Fruit fly (Drosophila melanogaster) whole organism, embryonic: ENCODE results near the gene RpL7A.
A peak's percentile ranks its signal among the peaks of the same experiment; 100 is the strongest.

Experiments
- Ada2b ChIP-seq: fragments of 200-800 bp; sonication (Bioruptor generic); IDR thresholded peaks from 2 replicates; pipeline ENCODE4 v1.3.6; 2022; ENCODE audit warnings: missing biosample characterization, missing genetic modification characterization
- Awh ChIP-seq: fragments of 200-800 bp; sonication (Bioruptor generic); IDR thresholded peaks from 2 replicates; pipeline ENCODE4, ENCODE4 v1.3.6; 2022; ENCODE audit warnings: missing biosample characterization, missing genetic modification characterization
- Bteb2 ChIP-seq: fragments of 200-800 bp; sonication (Bioruptor generic); optimal IDR thresholded peaks from 2 replicates; lab custom pipeline; 2016; ENCODE audit warnings: missing biosample characterization, missing genetic modification characterization
- CG11560 ChIP-seq: fragments of 200-800 bp; sonication (Bioruptor generic); IDR thresholded peaks from 3 replicates; pipeline ENCODE4 v1.3.6; 2022; ENCODE audit warnings: missing biosample characterization, missing genetic modification characterization
- CG12071 ChIP-seq: fragments of 200-800 bp; sonication (Bioruptor generic); optimal IDR thresholded peaks from 3 replicates; lab custom pipeline; 2018; ENCODE audit warnings: missing biosample characterization, mild to moderate bottlenecking, missing genetic modification characterization
- CG12104 ChIP-seq: fragments of 200-800 bp; sonication (Bioruptor generic); optimal IDR thresholded peaks from 3 replicates; lab custom pipeline; 2016; ENCODE audit warnings: missing biosample characterization, missing genetic modification characterization
- CG15073 ChIP-seq: fragments of 200-800 bp; sonication (Bioruptor generic); optimal IDR thresholded peaks from 2 replicates; lab custom pipeline; 2016; ENCODE audit warnings: missing biosample characterization, missing genetic modification characterization
- CG1647 ChIP-seq: fragments of 200-800 bp; sonication (Bioruptor generic); optimal IDR thresholded peaks from 3 replicates; lab custom pipeline; 2016; ENCODE audit warnings: missing biosample characterization, missing genetic modification characterization
- CG16813 ChIP-seq: fragments of 200-800 bp; sonication (Bioruptor generic); IDR thresholded peaks from 3 replicates; pipeline ENCODE4 v1.3.6; 2022; ENCODE audit warnings: missing biosample characterization, missing genetic modification characterization; ENCODE audit not compliant: partially characterized antibody
- CG16815 ChIP-seq: fragments of 200-800 bp; sonication (Bioruptor generic); optimal IDR thresholded peaks from 3 replicates; lab custom pipeline; 2017; ENCODE audit warnings: missing biosample characterization, mild to moderate bottlenecking, missing genetic modification characterization
- CG17568 ChIP-seq: fragments of 200-800 bp; sonication (Bioruptor generic); optimal IDR thresholded peaks from 2 replicates; lab custom pipeline; 2018; ENCODE audit warnings: missing biosample characterization, mild to moderate bottlenecking, missing genetic modification characterization, moderate library complexity
- CG18599 ChIP-seq: fragments of 200-800 bp; sonication (Bioruptor generic); optimal IDR thresholded peaks from 3 replicates; lab custom pipeline; 2017; ENCODE audit warnings: missing biosample characterization, missing genetic modification characterization, mild to moderate bottlenecking, moderate library complexity, missing genetic modification reagents
- CG2199 ChIP-seq: fragments of 200-800 bp; sonication (Bioruptor generic); IDR thresholded peaks from 3 replicates; pipeline ENCODE4 v1.3.6; 2022; ENCODE audit warnings: missing biosample characterization, missing genetic modification characterization
- CG2889 ChIP-seq: fragments of 200-800 bp; sonication (Bioruptor generic); IDR thresholded peaks from 3 replicates; pipeline ENCODE4 v1.3.6; 2022; ENCODE audit warnings: missing biosample characterization, missing genetic modification characterization
- CG30403 ChIP-seq: fragments of 200-800 bp; sonication (Bioruptor generic); optimal IDR thresholded peaks from 3 replicates; lab custom pipeline; 2016; ENCODE audit warnings: missing biosample characterization, missing genetic modification characterization
- CG34376 ChIP-seq: fragments of 200-800 bp; sonication (Bioruptor generic); optimal IDR thresholded peaks from 2 replicates; lab custom pipeline; 2018; ENCODE audit warnings: missing biosample characterization, mild to moderate bottlenecking, missing genetic modification characterization
- CG5953 ChIP-seq: fragments of 200-800 bp; sonication (Bioruptor generic); IDR thresholded peaks from 2 replicates; pipeline ENCODE4 v1.3.6; 2022; ENCODE audit warnings: missing biosample characterization, missing genetic modification characterization
- CG6765 ChIP-seq: fragments of 200-800 bp; sonication (Bioruptor generic); optimal IDR thresholded peaks from 3 replicates; lab custom pipeline; 2017; ENCODE audit warnings: missing biosample characterization, mild to moderate bottlenecking, missing genetic modification characterization
- CG8359 ChIP-seq: fragments of 200-800 bp; sonication (Bioruptor generic); optimal IDR thresholded peaks from 2 replicates; lab custom pipeline; 2017; ENCODE audit warnings: missing biosample characterization, mild to moderate bottlenecking, missing genetic modification characterization, borderline replicate concordance
- CG9609 ChIP-seq: fragments of 200-800 bp; sonication (Bioruptor generic); optimal IDR thresholded peaks from 3 replicates; lab custom pipeline; 2016; ENCODE audit warnings: missing biosample characterization, missing genetic modification characterization
- CG9727 ChIP-seq: fragments of 200-800 bp; sonication (Bioruptor generic); optimal IDR thresholded peaks from 3 replicates; lab custom pipeline; 2017; ENCODE audit warnings: missing biosample characterization, mild to moderate bottlenecking, missing genetic modification characterization
- CG9817 ChIP-seq: fragments of 200-800 bp; sonication (Bioruptor generic); optimal IDR thresholded peaks from 2 replicates; lab custom pipeline; 2018; ENCODE audit warnings: missing biosample characterization, mild to moderate bottlenecking, missing genetic modification characterization, moderate library complexity
- CG9876 ChIP-seq: fragments of 200-800 bp; sonication (Bioruptor generic); optimal IDR thresholded peaks from 2 replicates; lab custom pipeline; 2016; ENCODE audit warnings: missing biosample characterization, missing genetic modification characterization
- CHES-1-like ChIP-seq: fragments of 200-800 bp; sonication (Bioruptor generic); optimal IDR thresholded peaks from 2 replicates; lab custom pipeline; 2016; ENCODE audit warnings: missing biosample characterization, missing genetic modification characterization
- CkIIα-i1 ChIP-seq: fragments of 200-800 bp; sonication (Bioruptor generic); IDR thresholded peaks from 2 replicates; pipeline ENCODE4 v1.3.6; 2022; ENCODE audit warnings: missing biosample characterization, missing genetic modification characterization
- D19A ChIP-seq: fragments of 200-800 bp; optimal IDR thresholded peaks from 3 replicates; lab custom pipeline; 2019; ENCODE audit warnings: missing biosample characterization, mild to moderate bottlenecking, missing genetic modification characterization, moderate library complexity
- Doc3 ChIP-seq: fragments of 200-800 bp; sonication (Bioruptor generic); IDR thresholded peaks from 3 replicates; pipeline ENCODE4 v1.3.6; 2022; ENCODE audit warnings: missing biosample characterization, missing genetic modification characterization; ENCODE audit not compliant: partially characterized antibody
- HLHmδ ChIP-seq: fragments of 200-800 bp; sonication (Bioruptor generic); optimal IDR thresholded peaks from 2 replicates; lab custom pipeline; 2018; ENCODE audit warnings: missing biosample characterization, mild to moderate bottlenecking, missing genetic modification characterization, moderate library complexity
- NC2α ChIP-seq: fragments of 200-800 bp; sonication (Bioruptor generic); optimal IDR thresholded peaks from 2 replicates; lab custom pipeline; 2016; ENCODE audit warnings: missing biosample characterization, missing genetic modification characterization
- Nf-YB ChIP-seq: fragments of 200-800 bp; sonication (Bioruptor generic); optimal IDR thresholded peaks from 3 replicates; lab custom pipeline; 2019; ENCODE audit warnings: missing biosample characterization, mild to moderate bottlenecking, missing genetic modification characterization, moderate library complexity
- Oaz ChIP-seq: fragments of 200-800 bp; sonication (Bioruptor generic); IDR thresholded peaks from 2 replicates; pipeline ENCODE4 v1.3.6; 2022; ENCODE audit warnings: missing biosample characterization, missing genetic modification characterization
- ab ChIP-seq: fragments of 200-800 bp; sonication (Bioruptor generic); optimal IDR thresholded peaks from 2 replicates; lab custom pipeline; 2016; ENCODE audit warnings: missing biosample characterization, missing genetic modification characterization
- ase ChIP-seq: fragments of 200-800 bp; sonication (Bioruptor generic); IDR thresholded peaks from 3 replicates; pipeline ENCODE4 v1.3.6; 2022; ENCODE audit warnings: missing biosample characterization, missing genetic modification characterization
- bigmax ChIP-seq: fragments of 200-800 bp; sonication (Bioruptor generic); optimal IDR thresholded peaks from 2 replicates; lab custom pipeline; 2018; ENCODE audit warnings: missing biosample characterization, mild to moderate bottlenecking, missing genetic modification characterization
- bsh ChIP-seq, 2 experiments: fragments of 200-800 bp; sonication (Bioruptor generic); optimal IDR thresholded peaks; 2 replicates each; lab custom pipeline; 2017 to 2018; ENCODE audit warnings: mild to moderate bottlenecking in 2 of 2, missing biosample characterization in 2 of 2, missing genetic modification characterization in 2 of 2, moderate library complexity in 1 of 2
- cg ChIP-seq: fragments of 200-800 bp; sonication (Bioruptor generic); optimal IDR thresholded peaks from 3 replicates; lab custom pipeline; 2019; ENCODE audit warnings: missing biosample characterization, mild to moderate bottlenecking, missing genetic modification characterization, moderate library complexity
- chm ChIP-seq: fragments of 200-800 bp; sonication (Bioruptor generic); IDR thresholded peaks from 2 replicates; pipeline ENCODE4 v1.3.6; 2022; ENCODE audit warnings: missing biosample characterization, missing genetic modification characterization
- crp ChIP-seq, 2 experiments: fragments of 200-800 bp; sonication (Bioruptor generic); optimal IDR thresholded peaks; 2 replicates in 1 of 2; 3 replicates in 1 of 2; lab custom pipeline; 2017; ENCODE audit warnings: missing biosample characterization in 2 of 2, missing genetic modification characterization in 2 of 2, mild to moderate bottlenecking in 1 of 2, moderate library complexity in 1 of 2
- fd64A ChIP-seq: fragments of 200-800 bp; sonication (Bioruptor generic); optimal IDR thresholded peaks from 3 replicates; lab custom pipeline; 2018; ENCODE audit warnings: missing biosample characterization, mild to moderate bottlenecking, missing genetic modification characterization
- ftz-f1 ChIP-seq: fragments of 200-800 bp; sonication (Bioruptor generic); optimal IDR thresholded peaks from 2 replicates; lab custom pipeline; 2016; ENCODE audit warnings: missing biosample characterization, missing genetic modification characterization
- fu2 ChIP-seq: fragments of 200-800 bp; sonication (Bioruptor generic); optimal IDR thresholded peaks from 2 replicates; lab custom pipeline; 2016; ENCODE audit warnings: missing biosample characterization, missing genetic modification characterization
- gcm2 ChIP-seq: fragments of 200-800 bp; sonication (Bioruptor generic); optimal IDR thresholded peaks from 2 replicates; lab custom pipeline; 2016; ENCODE audit warnings: missing biosample characterization, missing genetic modification characterization
- hth ChIP-seq: fragments of >200 bp; optimal IDR thresholded peaks from 2 replicates; lab custom pipeline; 2017; ENCODE audit warnings: inconsistent platforms
- jigr1 ChIP-seq: fragments of 200-800 bp; sonication (Bioruptor generic); IDR thresholded peaks from 3 replicates; pipeline ENCODE4 v1.3.6; 2022; ENCODE audit warnings: missing biosample characterization, missing genetic modification characterization
- org-1 ChIP-seq: fragments of 200-800 bp; sonication (Bioruptor generic); optimal IDR thresholded peaks from 2 replicates; lab custom pipeline; 2017; ENCODE audit warnings: missing biosample characterization, missing genetic modification characterization
- psq ChIP-seq: fragments of 200-800 bp; sonication (Bioruptor generic); optimal IDR thresholded peaks from 2 replicates; lab custom pipeline; 2017; ENCODE audit warnings: missing biosample characterization, missing genetic modification characterization
- pum ChIP-seq: fragments of 200-800 bp; sonication (Bioruptor generic); optimal IDR thresholded peaks from 2 replicates; lab custom pipeline; 2016; ENCODE audit warnings: missing biosample characterization, missing genetic modification characterization
- repo ChIP-seq: fragments of 200-800 bp; sonication (Bioruptor generic); optimal IDR thresholded peaks from 2 replicates; lab custom pipeline; 2016; ENCODE audit warnings: missing biosample characterization, missing genetic modification characterization
- row ChIP-seq: fragments of 200-800 bp; sonication (Bioruptor generic); IDR thresholded peaks from 3 replicates; pipeline ENCODE4 v1.3.6; 2022; ENCODE audit warnings: missing biosample characterization, missing genetic modification characterization
- sr ChIP-seq: fragments of 200-800 bp; sonication (Bioruptor generic); IDR thresholded peaks from 3 replicates; pipeline ENCODE4 v1.3.6; 2022; ENCODE audit warnings: missing biosample characterization, missing genetic modification characterization
- vvl ChIP-seq: fragments of 200-800 bp; sonication (Bioruptor generic); IDR thresholded peaks from 2 replicates; pipeline ENCODE4 v1.3.6; 2022; ENCODE audit warnings: missing biosample characterization, missing genetic modification characterization

RpL7A gene

DNA sequence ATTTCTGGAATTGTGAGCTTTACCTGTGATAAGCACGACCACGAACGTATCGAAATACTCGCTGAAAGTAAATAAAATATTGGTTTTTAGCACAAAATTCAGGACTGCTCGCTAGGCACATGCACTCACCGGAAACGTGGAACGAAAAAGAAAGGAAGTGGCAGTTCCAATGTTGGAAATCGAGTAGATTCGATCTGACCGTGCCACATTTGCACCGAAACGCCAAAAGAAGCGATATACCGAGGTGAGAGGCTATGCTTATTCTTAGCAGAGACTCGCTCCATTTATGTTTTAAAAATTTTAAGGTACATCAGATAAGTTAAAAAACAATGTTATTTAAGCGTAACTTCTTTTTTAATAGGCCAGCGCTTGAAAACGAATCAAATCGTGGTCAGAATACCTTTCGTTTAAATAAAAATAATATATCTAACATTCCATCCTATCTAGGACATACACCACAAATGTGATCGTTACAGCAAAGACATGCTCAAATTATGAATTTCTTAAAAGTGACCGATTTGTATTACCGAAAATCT, at the start of gene RpL7A (continued):
- TF ChIP-seq Oaz (GFP tag; lab: Robert Waterston, UW) (no peak), ase (0 out of 3 replicates have a peak, but pooled peaks have one; percentile 36), gcm2 (no peak), repo (GFP tag; lab: Kevin White, UChicago) (peak; percentile 51), CG34376 (peak; percentile 87), crp (GFP tag; optimal IDR thresholded peaks at IDR 0.05; lab: Kevin White, UChicago) (peak in 1 of 2 experiments; percentile 25), Nf-YB (GFP tag; lab: Kevin White, UChicago) (peak; percentile 33), CHES-1-like (GFP tag; lab: Kevin White, UChicago) (peak; percentile 42), row (GFP tag; lab: Robert Waterston, UW) (no peak), CG16813 (no peak), bsh (GFP tag; optimal IDR thresholded peaks at IDR 0.05; lab: Kevin White, UChicago) (peak; percentile 31 to 37), hth (lab: Kevin White, UChicago) (no peak), CG8359 (GFP tag; lab: Kevin White, UChicago) (peak; percentile 41), CG15073 (GFP tag; lab: Kevin White, UChicago) (no peak), cg (GFP tag; lab: Kevin White, UChicago) (no peak), CG2889 (no peak), CG30403 (peak; percentile 40), jigr1 (GFP tag; lab: Robert Waterston, UW) (no peak), CG18599 (peak; percentile 71), CG9727 (GFP tag; lab: Kevin White, UChicago) (peak; percentile 75), CG17568 (GFP tag; lab: Kevin White, UChicago) (peak; percentile 80), CG6765 (GFP tag; lab: Kevin White, UChicago) (peak; percentile 84), CG2199 (no peak), bigmax (peak; percentile 37), psq (no peak), CkIIα-i1 (GFP tag; lab: Robert Waterston, UW) (no peak), CG12071 (GFP tag; lab: Kevin White, UChicago) (peak; percentile 86), Ada2b (no peak), ab (no peak), vvl (peak; percentile 81), CG16815 (GFP tag; lab: Kevin White, UChicago) (peak; percentile 42), Doc3 (GFP tag; lab: Robert Waterston, UW) (no peak), CG9609 (GFP tag; lab: Kevin White, UChicago) (peak; percentile 42), ftz-f1 (GFP tag; lab: Kevin White, UChicago) (no peak), org-1 (GFP tag; lab: Kevin White, UChicago) (peak; percentile 51), sr (GFP tag; lab: Robert Waterston, UW) (peak; percentile 80), Bteb2 (no peak), CG1647 (GFP tag; lab: Kevin White, UChicago) (no peak), chm (GFP tag; lab: Robert Waterston, UW) (peak; percentile 88), pum (GFP tag; lab: Kevin White, UChicago) (no peak), HLHmδ (GFP tag; lab: Kevin White, UChicago) (peak; percentile 95), fu2 (peak; percentile 36), D19A (no peak), CG9817 (tag; lab: Kevin White, UChicago) (peak; percentile 25), CG11560 (tag; lab: Robert Waterston, UW) (peak; percentile 40; the same call in 1 of the 3 replicates), NC2α (GFP tag; lab: Kevin White, UChicago) (no peak), CG9876 (GFP tag; lab: Kevin White, UChicago) (peak; percentile 25), CG12104 (peak; percentile 57), CG5953 (peak; percentile 45), Awh (peak; percentile 72), fd64A (GFP tag; lab: Kevin White, UChicago) (peak; percentile 72)
